Worm (Caenorhabditis elegans): Measurements from ENCODE around the gene srlf-17.
A peak's percentile ranks its signal among the peaks of the same experiment; 100 is the strongest.

srlf-17 gene

ce11 chrIV:11097795-11098194 is 4.7 kb downstream of the srlf-17 start, which contains the start of gene M7.12:
Gene M7.12, minus strand, starts transcription at chrIV:11097982.
- TF ChIP-seq sma-3 (GFP tag; optimal IDR thresholded peaks at IDR 0.05) (no peak), nhr-11 (tag; optimal IDR thresholded peaks at IDR 0.05) (no peak), lsy-2 (tag; optimal IDR thresholded peaks at IDR 0.05) (peak in 1 of 2 experiments; percentile 23), snpc-4 (tag; optimal IDR thresholded peaks at IDR 0.05) (no peak), nhr-77 (tag; optimal IDR thresholded peaks at IDR 0.05) (no peak), elt-3 (tag; optimal IDR thresholded peaks at IDR 0.05) (no peak), unc-39 (tag; optimal IDR thresholded peaks at IDR 0.05) (no peak), lin-39 (tag; optimal IDR thresholded peaks at IDR 0.05) (no peak), zag-1 (tag; optimal IDR thresholded peaks at IDR 0.05) (peak; percentile 10), nhr-21 (tag; optimal IDR thresholded peaks at IDR 0.05) (no peak), mdl-1 (tag; optimal IDR thresholded peaks at IDR 0.05) (no peak), aly-2 (tag; optimal IDR thresholded peaks at IDR 0.05) (no peak), nhr-129 (tag; optimal IDR thresholded peaks at IDR 0.05) (peak; percentile 17), nhr-25 (tag; optimal IDR thresholded peaks at IDR 0.05) (no peak), sma-9 (GFP tag; optimal IDR thresholded peaks at IDR 0.05) (peak; percentile 28), sma-9 (tag; optimal IDR thresholded peaks at IDR 0.05) (no peak), nhr-237 (tag; optimal IDR thresholded peaks at IDR 0.05) (no peak), elt-1 (tag; optimal IDR thresholded peaks at IDR 0.05) (no peak)

- TF ChIP-seq skn-1 (tag; optimal IDR thresholded peaks at IDR 0.05) (no peak), lsy-2 (tag; optimal IDR thresholded peaks at IDR 0.05) (peak in 1 of 2 experiments; percentile 35), crh-2 (tag; optimal IDR thresholded peaks at IDR 0.05) (peak; percentile 30), unc-39 (tag; optimal IDR thresholded peaks at IDR 0.05) (no peak), unc-62 (GFP tag; optimal IDR thresholded peaks at IDR 0.05) (no peak), peb-1 (tag; optimal IDR thresholded peaks at IDR 0.05) (no peak), nhr-6 (tag; optimal IDR thresholded peaks at IDR 0.05) (no peak), C34F6.9 (tag; optimal IDR thresholded peaks at IDR 0.05) (peak; percentile 44), zag-1 (tag; optimal IDR thresholded peaks at IDR 0.05) (peak; percentile 92), mdl-1 (tag; optimal IDR thresholded peaks at IDR 0.05) (no peak), blmp-1 (tag; optimal IDR thresholded peaks at IDR 0.05; ENCODE audit: insufficient read depth) (no peak), ztf-4 (tag; optimal IDR thresholded peaks at IDR 0.05) (no peak), nhr-129 (tag; optimal IDR thresholded peaks at IDR 0.05) (no peak), unc-55 (GFP tag; optimal IDR thresholded peaks at IDR 0.05) (peak; percentile 31)
Measured at ce11 chrIV:11094974-11095373, 7.5 kb downstream of the srlf-17 start, which contains the start of gene M7.8. Gene M7.8, minus strand, starts transcription at chrIV:11095085.

- TF ChIP-seq dmd-4 (tag; optimal IDR thresholded peaks at IDR 0.05), result no peak
- TF ChIP-seq lin-13 (GFP tag; optimal IDR thresholded peaks at IDR 0.05), result no peak
- no peak for TF ChIP-seq ceh-82 (tag; optimal IDR thresholded peaks at IDR 0.05)
- TF ChIP-seq sma-3 (GFP tag; optimal IDR thresholded peaks at IDR 0.05), result no peak
- no peak for TF ChIP-seq nhr-6 (tag; optimal IDR thresholded peaks at IDR 0.05)
- no peak for TF ChIP-seq ztf-4 (tag; optimal IDR thresholded peaks at IDR 0.05)
- no peak for TF ChIP-seq ztf-1 (GFP tag; conservative IDR thresholded peaks at IDR 0.05)
- no peak for TF ChIP-seq unc-55 (GFP tag; optimal IDR thresholded peaks at IDR 0.05)
- no peak for TF ChIP-seq nhr-21 (tag; optimal IDR thresholded peaks at IDR 0.05)
- no peak for TF ChIP-seq aly-2 (tag; optimal IDR thresholded peaks at IDR 0.05)
- TF ChIP-seq snpc-4 (tag; optimal IDR thresholded peaks at IDR 0.05), result no peak
- no peak for TF ChIP-seq unc-62 (GFP tag; optimal IDR thresholded peaks at IDR 0.05)
- no peak for TF ChIP-seq nhr-77 (tag; optimal IDR thresholded peaks at IDR 0.05)
- no peak for TF ChIP-seq Y55F3AM.14 (GFP tag; optimal IDR thresholded peaks at IDR 0.05)
- no peak for TF ChIP-seq nhr-12 (tag; optimal IDR thresholded peaks at IDR 0.05)
Measured at ce11 chrIV:11094052-11094451, 8.5 kb downstream of the srlf-17 start.

- peak; percentile 62 for TF ChIP-seq fos-1 (tag; optimal IDR thresholded peaks at IDR 0.05)
- no peak for TF ChIP-seq Y55F3AM.14 (GFP tag; optimal IDR thresholded peaks at IDR 0.05)
- peak; percentile 42 for TF ChIP-seq sma-9 (GFP tag; optimal IDR thresholded peaks at IDR 0.05)
- TF ChIP-seq sma-9 (tag; optimal IDR thresholded peaks at IDR 0.05), result no peak
- TF ChIP-seq mbf-1 (tag; optimal IDR thresholded peaks at IDR 0.05), result no peak
- TF ChIP-seq mab-5 (tag; optimal IDR thresholded peaks at IDR 0.05), result peak; percentile 60
- peak; percentile 57 for TF ChIP-seq nhr-25 (tag; optimal IDR thresholded peaks at IDR 0.05)
- TF ChIP-seq gmeb-1 (tag; optimal IDR thresholded peaks at IDR 0.05), result peak; percentile 23
- TF ChIP-seq aly-2 (tag; optimal IDR thresholded peaks at IDR 0.05), result no peak
- peak; percentile 45 for TF ChIP-seq sma-3 (GFP tag; optimal IDR thresholded peaks at IDR 0.05)
- TF ChIP-seq F13H6.1 (tag; optimal IDR thresholded peaks at IDR 0.05), result no peak
- TF ChIP-seq nhr-23 (tag; optimal IDR thresholded peaks at IDR 0.05), result no peak
- TF ChIP-seq blmp-1 (tag; optimal IDR thresholded peaks at IDR 0.05; ENCODE audit: insufficient read depth), result peak; percentile 7
- TF ChIP-seq nhr-21 (tag; optimal IDR thresholded peaks at IDR 0.05), result peak; percentile 18
Measured at ce11 chrIV:11092502-11093080, 9.9 kb downstream of the srlf-17 start, which contains the start of gene bcc-1. Gene bcc-1, minus strand, starts transcription at chrIV:11092552.
